Fruit fly (Drosophila melanogaster) whole organism, embryonic: ENCODE measurements around the gene CG15418.

Experiments
- Abd-B ChIP-seq: fragments of 200-800 bp; sonication (Bioruptor generic); optimal IDR thresholded peaks from 2 replicates; lab custom pipeline; 2018; ENCODE audit warnings: missing biosample characterization, mild to moderate bottlenecking, missing genetic modification characterization, moderate library complexity
- Bteb2 ChIP-seq: fragments of 200-800 bp; sonication (Bioruptor generic); optimal IDR thresholded peaks from 2 replicates; lab custom pipeline; 2016; ENCODE audit warnings: missing biosample characterization, missing genetic modification characterization
- CG10209 ChIP-seq: fragments of 200-800 bp; sonication (Bioruptor generic); optimal IDR thresholded peaks from 3 replicates; lab custom pipeline; 2017; ENCODE audit warnings: missing biosample characterization, mild to moderate bottlenecking, missing genetic modification characterization, missing genetic modification reagents
- CG1024 ChIP-seq: fragments of 200-800 bp; sonication (Bioruptor generic); IDR thresholded peaks from 2 replicates; pipeline ENCODE4 v1.3.6; 2022; ENCODE audit warnings: missing biosample characterization, missing genetic modification characterization
- CG11504 ChIP-seq: fragments of 200-800 bp; sonication (Bioruptor generic); optimal IDR thresholded peaks from 3 replicates; lab custom pipeline; 2019; ENCODE audit warnings: missing biosample characterization, mild to moderate bottlenecking, missing genetic modification characterization, moderate library complexity
- CG11560 ChIP-seq: fragments of 200-800 bp; sonication (Bioruptor generic); IDR thresholded peaks from 3 replicates; pipeline ENCODE4 v1.3.6; 2022; ENCODE audit warnings: missing biosample characterization, missing genetic modification characterization
- CG12236 ChIP-seq: fragments of 200-800 bp; sonication (Bioruptor generic); optimal IDR thresholded peaks from 2 replicates; lab custom pipeline; 2016; ENCODE audit warnings: missing biosample characterization, missing genetic modification characterization
- CG12391 ChIP-seq: fragments of 200-800 bp; sonication (Bioruptor generic); optimal IDR thresholded peaks from 3 replicates; lab custom pipeline; 2018; ENCODE audit warnings: missing biosample characterization, mild to moderate bottlenecking, missing genetic modification characterization, moderate library complexity
- CG12744 ChIP-seq: fragments of 200-800 bp; sonication (Bioruptor generic); optimal IDR thresholded peaks from 2 replicates; lab custom pipeline; 2016; ENCODE audit warnings: missing biosample characterization, missing genetic modification characterization
- CG13775 ChIP-seq: fragments of 200-800 bp; sonication (Bioruptor generic); optimal IDR thresholded peaks from 3 replicates; lab custom pipeline; 2017; ENCODE audit warnings: missing biosample characterization, mild to moderate bottlenecking, missing genetic modification characterization
- CG1529 ChIP-seq: fragments of 200-800 bp; sonication (Bioruptor generic); optimal IDR thresholded peaks from 3 replicates; lab custom pipeline; 2018; ENCODE audit warnings: missing biosample characterization, missing genetic modification characterization
- CG17802 ChIP-seq: fragments of 200-800 bp; sonication (Bioruptor generic); optimal IDR thresholded peaks from 2 replicates; lab custom pipeline; 2018; ENCODE audit warnings: missing biosample characterization, mild to moderate bottlenecking, missing genetic modification characterization, moderate library complexity
- CG2712 ChIP-seq: fragments of 200-800 bp; optimal IDR thresholded peaks from 3 replicates; lab custom pipeline; 2019; ENCODE audit warnings: missing biosample characterization, mild to moderate bottlenecking, missing genetic modification characterization, moderate library complexity
- CG33213 ChIP-seq: fragments of 200-800 bp; sonication (Bioruptor generic); optimal IDR thresholded peaks from 3 replicates; lab custom pipeline; 2016; ENCODE audit warnings: missing biosample characterization, missing genetic modification characterization
- CG33557 ChIP-seq: fragments of 200-800 bp; sonication (Bioruptor generic); optimal IDR thresholded peaks from 2 replicates; lab custom pipeline; 2019; ENCODE audit warnings: missing biosample characterization, mild to moderate bottlenecking, missing genetic modification characterization, moderate library complexity
- CG42726 ChIP-seq: fragments of 200-800 bp; sonication (Bioruptor generic); IDR thresholded peaks from 2 replicates; pipeline ENCODE4 v1.3.6; 2022; ENCODE audit warnings: missing biosample characterization, missing genetic modification characterization; ENCODE audit not compliant: partially characterized antibody
- CG4617 ChIP-seq: fragments of 200-800 bp; sonication (Bioruptor generic); optimal IDR thresholded peaks from 3 replicates; lab custom pipeline; 2016; ENCODE audit warnings: missing biosample characterization, missing genetic modification characterization, borderline replicate concordance
- CG6765 ChIP-seq: fragments of 200-800 bp; sonication (Bioruptor generic); optimal IDR thresholded peaks from 3 replicates; lab custom pipeline; 2017; ENCODE audit warnings: missing biosample characterization, mild to moderate bottlenecking, missing genetic modification characterization
- CG6791 ChIP-seq: fragments of 200-800 bp; sonication (Bioruptor generic); IDR thresholded peaks from 3 replicates; pipeline ENCODE4 v1.3.6; 2022; ENCODE audit warnings: missing biosample characterization, missing genetic modification characterization; ENCODE audit not compliant: partially characterized antibody
- CG7987 ChIP-seq: fragments of 200-800 bp; sonication (Bioruptor generic); optimal IDR thresholded peaks from 2 replicates; lab custom pipeline; 2018; ENCODE audit warnings: missing biosample characterization, mild to moderate bottlenecking, missing genetic modification characterization, moderate library complexity
- CkIIα-i1 ChIP-seq: fragments of 200-800 bp; sonication (Bioruptor generic); IDR thresholded peaks from 2 replicates; pipeline ENCODE4 v1.3.6; 2022; ENCODE audit warnings: missing biosample characterization, missing genetic modification characterization
- HLH3B ChIP-seq: fragments of 200-800 bp; sonication (Bioruptor generic); IDR thresholded peaks from 2 replicates; pipeline ENCODE4 v1.3.6; 2022; ENCODE audit warnings: missing biosample characterization, missing genetic modification characterization
- Hr78 ChIP-seq, 2 experiments: fragments of 200-800 bp in 1 of 2; fragments of >200 bp in 1 of 2; sonication (Bioruptor generic) in 1 of 2; optimal IDR thresholded peaks; 2 replicates each; lab custom pipeline; 2017 to 2019; ENCODE audit warnings: missing biosample characterization in 2 of 2, missing genetic modification characterization in 2 of 2, mild to moderate bottlenecking in 1 of 2, moderate library complexity in 1 of 2
- Lpt ChIP-seq: fragments of >200 bp; optimal IDR thresholded peaks from 2 replicates; lab custom pipeline; 2018; ENCODE audit warnings: missing biosample characterization, missing genetic modification characterization
- MESR4 ChIP-seq: fragments of 200-800 bp; sonication (Bioruptor generic); optimal IDR thresholded peaks from 2 replicates; lab custom pipeline; 2018; ENCODE audit warnings: missing biosample characterization, mild to moderate bottlenecking, missing genetic modification characterization, moderate library complexity
- Mrtf ChIP-seq: fragments of 200-800 bp; sonication (Bioruptor generic); IDR thresholded peaks from 3 replicates; pipeline ENCODE4 v1.3.6; 2022; ENCODE audit warnings: missing biosample characterization, missing genetic modification characterization
- aop ChIP-seq: fragments of 200-800 bp; sonication (Bioruptor generic); IDR thresholded peaks from 2 replicates; pipeline ENCODE4 v1.3.6; 2022; ENCODE audit warnings: missing biosample characterization, missing genetic modification characterization
- ase ChIP-seq: fragments of 200-800 bp; sonication (Bioruptor generic); IDR thresholded peaks from 3 replicates; pipeline ENCODE4 v1.3.6; 2022; ENCODE audit warnings: missing biosample characterization, missing genetic modification characterization
- bowl ChIP-seq: fragments of 200-800 bp; sonication (Bioruptor generic); IDR thresholded peaks from 2 replicates; pipeline ENCODE4 v1.3.6; 2022; ENCODE audit warnings: missing biosample characterization, missing genetic modification characterization
- chif ChIP-seq, 2 experiments: fragments of 200-800 bp; sonication (Bioruptor generic); optimal IDR thresholded peaks; 3 replicates each; lab custom pipeline; 2016; ENCODE audit warnings: missing biosample characterization in 2 of 2, missing genetic modification characterization in 2 of 2
- dan ChIP-seq: fragments of 200-800 bp; sonication (Bioruptor generic); IDR thresholded peaks from 2 replicates; pipeline ENCODE4 v1.3.6; 2022; ENCODE audit warnings: missing biosample characterization, missing genetic modification characterization
- danr ChIP-seq: fragments of 200-800 bp; sonication (Bioruptor generic); IDR thresholded peaks from 2 replicates; pipeline ENCODE4 v1.3.6; 2022; ENCODE audit warnings: missing biosample characterization, missing genetic modification characterization
- fd102C ChIP-seq: fragments of 200-800 bp; sonication (Bioruptor generic); optimal IDR thresholded peaks from 2 replicates; lab custom pipeline; 2018; ENCODE audit warnings: missing biosample characterization, mild to moderate bottlenecking, missing genetic modification characterization, moderate library complexity
- gsb-n ChIP-seq: fragments of 200-800 bp; sonication (Bioruptor generic); optimal IDR thresholded peaks from 3 replicates; lab custom pipeline; 2018; ENCODE audit warnings: missing biosample characterization, mild to moderate bottlenecking, missing genetic modification characterization
- ham ChIP-seq: fragments of 200-800 bp; sonication (Bioruptor generic); IDR thresholded peaks from 2 replicates; pipeline ENCODE4 v1.3.6; 2022; ENCODE audit warnings: missing biosample characterization, missing genetic modification characterization
- her ChIP-seq: fragments of 200-800 bp; sonication (Bioruptor generic); optimal IDR thresholded peaks from 2 replicates; lab custom pipeline; 2016; ENCODE audit warnings: missing biosample characterization, missing genetic modification characterization
- insv ChIP-seq, 2 experiments: fragments of 200-800 bp; sonication (Bioruptor generic); optimal IDR thresholded peaks; 3 replicates each; lab custom pipeline; 2016 to 2018; ENCODE audit warnings: missing biosample characterization in 2 of 2, missing genetic modification characterization in 2 of 2
- lbe ChIP-seq: fragments of 200-800 bp; sonication (Bioruptor generic); optimal IDR thresholded peaks from 2 replicates; lab custom pipeline; 2016; ENCODE audit warnings: missing biosample characterization, mild to moderate bottlenecking, missing genetic modification characterization
- nerfin-2 ChIP-seq: fragments of 200-800 bp; sonication (Bioruptor generic); IDR thresholded peaks from 2 replicates; pipeline ENCODE4 v1.3.6; 2022; ENCODE audit warnings: missing biosample characterization, missing genetic modification characterization; ENCODE audit not compliant: partially characterized antibody
- nom ChIP-seq: fragments of 200-800 bp; sonication (Bioruptor generic); optimal IDR thresholded peaks from 2 replicates; lab custom pipeline; 2017; ENCODE audit warnings: missing biosample characterization, missing genetic modification characterization, mild to moderate bottlenecking, moderate library complexity, missing genetic modification reagents
- pita ChIP-seq: fragments of 200-800 bp; sonication (Bioruptor generic); optimal IDR thresholded peaks from 2 replicates; lab custom pipeline; 2017; ENCODE audit warnings: missing biosample characterization, mild to moderate bottlenecking, missing genetic modification characterization
- pzg ChIP-seq: fragments of 200-800 bp; sonication (Bioruptor generic); optimal IDR thresholded peaks from 3 replicates; lab custom pipeline; 2018; ENCODE audit warnings: missing biosample characterization, mild to moderate bottlenecking, missing genetic modification characterization, moderate library complexity
- sens ChIP-seq: fragments of 200-800 bp; sonication (Bioruptor generic); peaks from one replicate; lab custom pipeline; 2016; ENCODE audit warnings: missing biosample characterization, missing genetic modification characterization
- slbo ChIP-seq: fragments of 200-800 bp; sonication (Bioruptor generic); IDR thresholded peaks from 2 replicates; pipeline ENCODE4 v1.3.6; 2022; ENCODE audit warnings: missing biosample characterization, missing genetic modification characterization
- sr ChIP-seq: fragments of 200-800 bp; sonication (Bioruptor generic); IDR thresholded peaks from 3 replicates; pipeline ENCODE4 v1.3.6; 2022; ENCODE audit warnings: missing biosample characterization, missing genetic modification characterization
- twi ChIP-seq: fragments of 200-800 bp; optimal IDR thresholded peaks from 2 replicates; lab custom pipeline; 2019; ENCODE audit warnings: missing biosample characterization, mild to moderate bottlenecking, missing genetic modification characterization, moderate library complexity
- usp ChIP-seq: fragments of >200 bp; optimal IDR thresholded peaks from 2 replicates; lab custom pipeline; 2017; ENCODE audit warnings: missing biosample characterization, missing genetic modification characterization
- vfl ChIP-seq: fragments of 200-800 bp; sonication (Bioruptor generic); optimal IDR thresholded peaks from 2 replicates; lab custom pipeline; 2016; ENCODE audit warnings: missing biosample characterization, missing genetic modification characterization
- wek ChIP-seq: fragments of 200-800 bp; sonication (Bioruptor generic); optimal IDR thresholded peaks from 3 replicates; lab custom pipeline; 2018; ENCODE audit warnings: missing biosample characterization, mild to moderate bottlenecking, missing genetic modification characterization, moderate library complexity

The CG15418 gene

dm6 chr2L:3606462-3607270, 14.8 kb downstream of the CG15418 start, which contains the start of gene odd (continued):
- TF ChIP-seq chif (GFP tag; optimal IDR thresholded peaks at IDR 0.05; lab: Kevin White, UChicago) (no peak), Bteb2 (no peak), CG13775 (GFP tag; lab: Kevin White, UChicago) (no peak), CG12391 (tag; lab: Kevin White, UChicago) (no peak), CG2712 (tag; lab: Kevin White, UChicago) (peak; percentile 22), CG11504 (tag; lab: Kevin White, UChicago) (peak; percentile 41), pita (GFP tag; lab: Kevin White, UChicago) (no peak), danr (GFP tag; lab: Robert Waterston, UW) (no peak), CG10209 (GFP tag; lab: Kevin White, UChicago) (no peak), CG1529 (GFP tag; lab: Kevin White, UChicago) (no peak), pzg (no peak), CG1024 (GFP tag; lab: Robert Waterston, UW) (0 out of 2 replicates have a peak, but pooled peaks have one; percentile 10), sens (GFP tag; lab: Kevin White, UChicago) (peak; percentile 21), CG42726 (GFP tag; lab: Robert Waterston, UW) (peak; percentile 55; the same call in 1 of the 2 replicates), insv (GFP tag; optimal IDR thresholded peaks at IDR 0.05; lab: Kevin White, UChicago) (no peak), ham (no peak), CG7987 (no peak), gsb-n (tag; lab: Kevin White, UChicago) (no peak), Abd-B (no peak), fd102C (GFP tag; lab: Kevin White, UChicago) (peak; percentile 62), HLH3B (GFP tag; lab: Robert Waterston, UW) (no peak), CG33557 (no peak), CG17802 (tag; lab: Kevin White, UChicago) (no peak), Lpt (GFP tag; lab: Kevin White, UChicago) (no peak), CG33213 (GFP tag; lab: Kevin White, UChicago) (no peak), ase (GFP tag; lab: Robert Waterston, UW) (no peak), slbo (GFP tag; lab: Robert Waterston, UW) (no peak), MESR4 (GFP tag; lab: Kevin White, UChicago) (no peak), Hr78 (GFP tag; optimal IDR thresholded peaks at IDR 0.05; lab: Kevin White, UChicago) (no peak), CG6765 (GFP tag; lab: Kevin White, UChicago) (no peak), bowl (GFP tag; lab: Robert Waterston, UW) (peak; percentile 53; the same call in 1 of the 2 replicates), lbe (no peak), usp (no peak), sr (GFP tag; lab: Robert Waterston, UW) (peak; percentile 50; the same call in 1 of the 3 replicates), Mrtf (GFP tag; lab: Robert Waterston, UW) (no peak), CG12744 (GFP tag; lab: Kevin White, UChicago) (no peak), wek (GFP tag; lab: Kevin White, UChicago) (no peak), CkIIα-i1 (GFP tag; lab: Robert Waterston, UW) (no peak), dan (GFP tag; lab: Robert Waterston, UW) (no peak), aop (GFP tag; lab: Robert Waterston, UW) (no peak), nom (GFP tag; lab: Kevin White, UChicago) (no peak), CG12236 (GFP tag; lab: Kevin White, UChicago) (no peak), CG6791 (GFP tag; lab: Robert Waterston, UW) (peak; percentile 69; the same call in 2 of the 3 replicates), CG4617 (GFP tag; lab: Kevin White, UChicago) (no peak), CG11560 (no peak), nerfin-2 (GFP tag; lab: Robert Waterston, UW) (peak; percentile 50; the same call in 1 of the 2 replicates), vfl (GFP tag; lab: Kevin White, UChicago) (no peak), her (no peak), twi (tag; lab: Kevin White, UChicago) (no peak)
